Fruit fly (Drosophila melanogaster): ENCODE measurements around the gene CG7135.

CG7135 gene

dm6 chrX:18091159-18091676 is 12.2 kb upstream of the CG7135 start, which contains the start of gene scu:
Gene scu, plus strand, starts transcription at chrX:18091259.
- TF ChIP-seq EcR (GFP tag; optimal IDR thresholded peaks at IDR 0.05) (no peak), psq (optimal IDR thresholded peaks at IDR 0.05) (no peak)

dm6 chrX:18092126-18092525 is 11.3 kb upstream of the CG7135 start:
- no peak for TF ChIP-seq CG8478 (optimal IDR thresholded peaks at IDR 0.05)
- TF ChIP-seq usp (GFP tag; optimal IDR thresholded peaks at IDR 0.05): no peak
- TF ChIP-seq pan (optimal IDR thresholded peaks at IDR 0.05): no peak
- no peak for TF ChIP-seq Dll (optimal IDR thresholded peaks at IDR 0.05)
- no peak for TF ChIP-seq psq (optimal IDR thresholded peaks at IDR 0.05)
- TF ChIP-seq EcR (GFP tag; optimal IDR thresholded peaks at IDR 0.05): no peak

- TF ChIP-seq pan (optimal IDR thresholded peaks at IDR 0.05): peak; percentile 95
- TF ChIP-seq usp (GFP tag; optimal IDR thresholded peaks at IDR 0.05): no peak
Measured at dm6 chrX:18092810-18093222, 10.6 kb upstream of the CG7135 start, which contains the start of gene RhoGAP16F. Gene RhoGAP16F, plus strand, starts transcription at chrX:18093145.

dm6 chrX:18094130-18094529 is 9.3 kb upstream of the CG7135 start:
- TF ChIP-seq Dll (optimal IDR thresholded peaks at IDR 0.05): no peak
- no peak for TF ChIP-seq usp (GFP tag; optimal IDR thresholded peaks at IDR 0.05)
- TF ChIP-seq psq (optimal IDR thresholded peaks at IDR 0.05): no peak
- TF ChIP-seq CG8478 (optimal IDR thresholded peaks at IDR 0.05): no peak
- TF ChIP-seq EcR (GFP tag; optimal IDR thresholded peaks at IDR 0.05): no peak
- TF ChIP-seq pan (optimal IDR thresholded peaks at IDR 0.05): no peak

- no peak for TF ChIP-seq pan (optimal IDR thresholded peaks at IDR 0.05)
Measured at dm6 chrX:18094747-18095352, 8.6 kb upstream of the CG7135 start.

dm6 chrX:18100146-18100669 is 3.2 kb upstream of the CG7135 start:
- no peak for TF ChIP-seq CG8478 (optimal IDR thresholded peaks at IDR 0.05)
- no peak for TF ChIP-seq pan (optimal IDR thresholded peaks at IDR 0.05)
- no peak for TF ChIP-seq EcR (GFP tag; optimal IDR thresholded peaks at IDR 0.05)
- no peak for TF ChIP-seq psq (optimal IDR thresholded peaks at IDR 0.05)
- TF ChIP-seq Dll (optimal IDR thresholded peaks at IDR 0.05): no peak
- no peak for TF ChIP-seq usp (GFP tag; optimal IDR thresholded peaks at IDR 0.05)

- no peak for TF ChIP-seq pan (optimal IDR thresholded peaks at IDR 0.05)
Measured at dm6 chrX:18101098-18101711, 2.2 kb upstream of the CG7135 start, which contains the start of gene Mvb12. Gene Mvb12, minus strand, starts transcription at chrX:18101314.

dm6 chrX:18101778-18102177 is 1.7 kb upstream of the CG7135 start, which contains the start of gene Taf8:
Gene Taf8, plus strand, starts transcription at chrX:18101970.
- TF ChIP-seq pan (optimal IDR thresholded peaks at IDR 0.05): no peak
- no peak for TF ChIP-seq Dll (optimal IDR thresholded peaks at IDR 0.05)
- TF ChIP-seq CG8478 (optimal IDR thresholded peaks at IDR 0.05): no peak
- TF ChIP-seq EcR (GFP tag; optimal IDR thresholded peaks at IDR 0.05): no peak
- no peak for TF ChIP-seq psq (optimal IDR thresholded peaks at IDR 0.05)
- TF ChIP-seq usp (GFP tag; optimal IDR thresholded peaks at IDR 0.05): no peak

dm6 chrX:18106686-18107085 is 3.2 kb downstream of the CG7135 start:
- no peak for TF ChIP-seq pan (optimal IDR thresholded peaks at IDR 0.05)
- no peak for TF ChIP-seq Dll (optimal IDR thresholded peaks at IDR 0.05)
- TF ChIP-seq CG8478 (optimal IDR thresholded peaks at IDR 0.05): no peak
- no peak for TF ChIP-seq psq (optimal IDR thresholded peaks at IDR 0.05)
- TF ChIP-seq usp (GFP tag; optimal IDR thresholded peaks at IDR 0.05): no peak
- no peak for TF ChIP-seq EcR (GFP tag; optimal IDR thresholded peaks at IDR 0.05)

- TF ChIP-seq pan (optimal IDR thresholded peaks at IDR 0.05) (no peak), usp (GFP tag; optimal IDR thresholded peaks at IDR 0.05) (no peak), Dll (optimal IDR thresholded peaks at IDR 0.05) (no peak), EcR (GFP tag; optimal IDR thresholded peaks at IDR 0.05) (no peak)
Measured at dm6 chrX:18108676-18109075, 5.2 kb downstream of the CG7135 start.

dm6 chrX:18114770-18115169 is 11.3 kb downstream of the CG7135 start:
- TF ChIP-seq usp (GFP tag; optimal IDR thresholded peaks at IDR 0.05) (no peak), pan (optimal IDR thresholded peaks at IDR 0.05) (no peak), Dll (optimal IDR thresholded peaks at IDR 0.05) (no peak), CG8478 (optimal IDR thresholded peaks at IDR 0.05) (no peak), EcR (GFP tag; optimal IDR thresholded peaks at IDR 0.05) (no peak), psq (optimal IDR thresholded peaks at IDR 0.05) (no peak)

- no peak for TF ChIP-seq usp (GFP tag; optimal IDR thresholded peaks at IDR 0.05)
Measured at dm6 chrX:18116811-18117383, 13.4 kb downstream of the CG7135 start, which contains the start of gene wupA. Gene wupA, minus strand, starts transcription at chrX:18116922.

- no peak for TF ChIP-seq CG8478 (optimal IDR thresholded peaks at IDR 0.05)
- no peak for TF ChIP-seq EcR (GFP tag; optimal IDR thresholded peaks at IDR 0.05)
- TF ChIP-seq Dll (optimal IDR thresholded peaks at IDR 0.05): no peak
- TF ChIP-seq pan (optimal IDR thresholded peaks at IDR 0.05): no peak
- no peak for TF ChIP-seq psq (optimal IDR thresholded peaks at IDR 0.05)
- TF ChIP-seq usp (GFP tag; optimal IDR thresholded peaks at IDR 0.05): no peak
Measured at dm6 chrX:18118519-18118918, 15.1 kb downstream of the CG7135 start.

All from whole organism.